Comparison of ENCODE assay signal across 1 fruit fly cellular context in the genomic region with DNA sequence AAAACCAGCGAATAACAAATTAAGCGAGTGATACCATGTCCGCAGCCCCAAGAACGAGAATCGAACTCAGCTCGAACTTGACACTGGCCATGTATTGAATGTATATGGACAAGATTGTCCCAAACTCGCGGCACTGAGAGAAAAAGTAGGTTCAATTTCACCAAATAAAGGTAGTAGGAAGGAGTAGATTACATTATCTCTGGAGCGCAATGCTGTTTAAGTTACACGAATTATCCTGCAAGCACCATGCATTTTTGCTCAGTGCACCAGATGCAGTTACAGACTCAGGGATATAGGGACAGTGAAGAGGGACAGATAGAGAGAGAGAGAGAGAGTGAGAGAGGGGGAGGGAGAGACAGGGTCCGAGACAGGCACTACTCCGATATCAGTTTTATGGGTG.
A peak's percentile ranks its signal among the peaks of the same experiment; 100 is the strongest.
TF ChIP-seq lines count a peak whose summit lies in the region.

No protein-coding gene starts in this region.

TF ChIP-seq in whole organism, embryonic, 481 proteins besides CTCF, POLR2A, EP300 and RAD21 (continued from another document):
- no peak for TF ChIP-seq CG10462 (GFP tag; optimal IDR thresholded peaks at IDR 0.05; lab: Kevin White, UChicago)
- no peak for TF ChIP-seq CG30020 (tag; optimal IDR thresholded peaks at IDR 0.05; lab: Kevin White, UChicago)
- TF ChIP-seq CG17385 (GFP tag; optimal IDR thresholded peaks at IDR 0.05; lab: Kevin White, UChicago), result no peak
- TF ChIP-seq sc (optimal IDR thresholded peaks at IDR 0.05; lab: Kevin White, UChicago), result no peak
- peak; percentile 38 for TF ChIP-seq sc (GFP tag; optimal IDR thresholded peaks at IDR 0.05; lab: Kevin White, UChicago)
- TF ChIP-seq Dip2 (GFP tag; IDR thresholded peaks at IDR 0.05; lab: Robert Waterston, UW), result no peak
- TF ChIP-seq Ada2b (GFP tag; IDR thresholded peaks at IDR 0.05; lab: Robert Waterston, UW), result peak; percentile 29; the same call in 1 of the 2 replicates
- no peak for TF ChIP-seq CG18011 (GFP tag; optimal IDR thresholded peaks at IDR 0.05; lab: Kevin White, UChicago)
- TF ChIP-seq CG14667 (GFP tag; IDR thresholded peaks at IDR 0.05; lab: Robert Waterston, UW), result peak; percentile 43; the same call in 1 of the 2 replicates
- no peak for TF ChIP-seq CG7963 (GFP tag; IDR thresholded peaks at IDR 0.05; lab: Robert Waterston, UW; ENCODE audit: partially characterized antibody)
- TF ChIP-seq CG7839 (tag; optimal IDR thresholded peaks at IDR 0.05; lab: Kevin White, UChicago), result peak; percentile 50
- no peak for TF ChIP-seq CG10543 (GFP tag; optimal IDR thresholded peaks at IDR 0.05; lab: Kevin White, UChicago)
- no peak for TF ChIP-seq amos (GFP tag; IDR thresholded peaks at IDR 0.05; lab: Robert Waterston, UW; ENCODE audit: partially characterized antibody)
- peak; percentile 72 for TF ChIP-seq CG18262 (tag; optimal IDR thresholded peaks at IDR 0.05; lab: Kevin White, UChicago)
- peak; percentile 20 for TF ChIP-seq CG8944 (GFP tag; optimal IDR thresholded peaks at IDR 0.05; lab: Kevin White, UChicago)
- TF ChIP-seq btn (GFP tag; optimal IDR thresholded peaks at IDR 0.05; lab: Kevin White, UChicago), result peak; percentile 32
- TF ChIP-seq mld (GFP tag; IDR thresholded peaks at IDR 0.05; lab: Robert Waterston, UW; ENCODE audit: partially characterized antibody), result no peak
- TF ChIP-seq CG3163 (GFP tag; optimal IDR thresholded peaks at IDR 0.05; lab: Kevin White, UChicago), result no peak
- TF ChIP-seq kah (GFP tag; optimal IDR thresholded peaks at IDR 0.05; lab: Kevin White, UChicago), result no peak
- TF ChIP-seq cad (GFP tag; optimal IDR thresholded peaks at IDR 0.05; lab: Kevin White, UChicago), result no peak
- TF ChIP-seq bowl (GFP tag; IDR thresholded peaks at IDR 0.05; lab: Robert Waterston, UW), result no peak
- TF ChIP-seq jigr1 (GFP tag; IDR thresholded peaks at IDR 0.05; lab: Robert Waterston, UW), result no peak
- no peak for TF ChIP-seq eyg (GFP tag; optimal IDR thresholded peaks at IDR 0.05; lab: Kevin White, UChicago)
- TF ChIP-seq CoRest (tag; optimal IDR thresholded peaks at IDR 0.05; lab: Kevin White, UChicago), result peak; percentile 9
- TF ChIP-seq CG1529 (GFP tag; optimal IDR thresholded peaks at IDR 0.05; lab: Kevin White, UChicago), result peak; percentile 19
- no peak for TF ChIP-seq exex (tag; optimal IDR thresholded peaks at IDR 0.05; lab: Kevin White, UChicago)
- TF ChIP-seq gt (GFP tag; IDR thresholded peaks at IDR 0.05; lab: Robert Waterston, UW), result no peak
- no peak for TF ChIP-seq h (optimal IDR thresholded peaks at IDR 0.05; lab: Kevin White, UChicago)
- no peak for TF ChIP-seq mirr (GFP tag; optimal IDR thresholded peaks at IDR 0.05; lab: Kevin White, UChicago)
- peak; percentile 35 for TF ChIP-seq CG12155 (GFP tag; optimal IDR thresholded peaks at IDR 0.05; lab: Kevin White, UChicago)
- TF ChIP-seq lab (GFP tag; optimal IDR thresholded peaks at IDR 0.05; lab: Kevin White, UChicago), result no peak
- TF ChIP-seq inv (GFP tag; IDR thresholded peaks at IDR 0.05; lab: Robert Waterston, UW; ENCODE audit: partially characterized antibody), result no peak
- no peak for TF ChIP-seq CG17568 (GFP tag; optimal IDR thresholded peaks at IDR 0.05; lab: Kevin White, UChicago)
- TF ChIP-seq CG3065 (GFP tag; optimal IDR thresholded peaks at IDR 0.05; lab: Kevin White, UChicago), result no peak
- no peak for TF ChIP-seq GATAe (GFP tag; conservative IDR thresholded peaks at IDR 0.05; lab: Robert Waterston, UW)
- peak; percentile 45; the same call in 1 of the 2 replicates for TF ChIP-seq sisA (GFP tag; IDR thresholded peaks at IDR 0.05; lab: Robert Waterston, UW)
- TF ChIP-seq maf-S (GFP tag; optimal IDR thresholded peaks at IDR 0.05; lab: Kevin White, UChicago), result peak; percentile 2
- no peak for TF ChIP-seq CG1024 (GFP tag; IDR thresholded peaks at IDR 0.05; lab: Robert Waterston, UW)
- no peak for TF ChIP-seq CG11093 (GFP tag; IDR thresholded peaks at IDR 0.05; lab: Robert Waterston, UW)
